Fruit fly (Drosophila melanogaster) Kc167 (cell line): Measurements from ENCODE around the gene Cph.

ENCODE experiments used
- Myc ChIP-seq: fragments of >200 bp; optimal IDR thresholded peaks from 2 replicates; lab custom pipeline; 2017; ENCODE audit warnings: missing external identifiers
- Sin3A ChIP-seq: fragments of >200 bp; optimal IDR thresholded peaks from 2 replicates; lab custom pipeline; 2018; ENCODE audit warnings: missing external identifiers
- h ChIP-seq: fragments of >200 bp; optimal IDR thresholded peaks from 3 replicates; lab custom pipeline; 2018; ENCODE audit warnings: missing external identifiers
- insv ChIP-seq: fragments of >200 bp; optimal IDR thresholded peaks from 3 replicates; lab custom pipeline; 2018; ENCODE audit warnings: missing external identifiers
- psq ChIP-seq: fragments of >200 bp; optimal IDR thresholded peaks from 2 replicates; lab custom pipeline; 2017; ENCODE audit warnings: missing external identifiers
- ttk ChIP-seq: sonication (Bioruptor generic); optimal IDR thresholded peaks from 2 replicates; lab custom pipeline; 2017; ENCODE audit warnings: missing external identifiers

Cph gene

DNA sequence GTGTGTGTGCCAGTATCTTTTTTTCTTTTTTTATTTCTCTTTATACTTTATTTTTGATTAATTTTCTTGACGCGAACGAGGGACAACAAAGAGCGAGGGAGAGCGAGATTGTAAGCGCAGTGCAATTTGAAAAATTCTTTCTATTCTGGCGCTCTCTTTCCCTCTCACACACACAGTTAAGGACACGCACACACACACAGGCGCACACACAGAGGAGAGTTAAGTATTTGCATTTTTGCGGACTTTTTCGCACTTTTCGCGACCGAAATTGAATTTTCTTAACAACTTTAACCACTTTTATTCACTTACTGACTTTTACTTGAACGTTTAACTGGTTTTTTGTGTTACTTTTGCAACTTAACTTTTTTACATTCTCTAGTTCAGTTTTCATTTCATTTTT is 147.9 kb downstream of the Cph start:
- TF ChIP-seq ttk (lab: Kevin White, UChicago), result no peak
- no peak for TF ChIP-seq Myc (lab: Kevin White, UChicago)
- TF ChIP-seq insv (lab: Kevin White, UChicago), result no peak
- TF ChIP-seq Sin3A (lab: Kevin White, UChicago), result no peak
- no peak for TF ChIP-seq h (lab: Kevin White, UChicago)
- no peak for TF ChIP-seq psq (lab: Kevin White, UChicago)

DNA sequence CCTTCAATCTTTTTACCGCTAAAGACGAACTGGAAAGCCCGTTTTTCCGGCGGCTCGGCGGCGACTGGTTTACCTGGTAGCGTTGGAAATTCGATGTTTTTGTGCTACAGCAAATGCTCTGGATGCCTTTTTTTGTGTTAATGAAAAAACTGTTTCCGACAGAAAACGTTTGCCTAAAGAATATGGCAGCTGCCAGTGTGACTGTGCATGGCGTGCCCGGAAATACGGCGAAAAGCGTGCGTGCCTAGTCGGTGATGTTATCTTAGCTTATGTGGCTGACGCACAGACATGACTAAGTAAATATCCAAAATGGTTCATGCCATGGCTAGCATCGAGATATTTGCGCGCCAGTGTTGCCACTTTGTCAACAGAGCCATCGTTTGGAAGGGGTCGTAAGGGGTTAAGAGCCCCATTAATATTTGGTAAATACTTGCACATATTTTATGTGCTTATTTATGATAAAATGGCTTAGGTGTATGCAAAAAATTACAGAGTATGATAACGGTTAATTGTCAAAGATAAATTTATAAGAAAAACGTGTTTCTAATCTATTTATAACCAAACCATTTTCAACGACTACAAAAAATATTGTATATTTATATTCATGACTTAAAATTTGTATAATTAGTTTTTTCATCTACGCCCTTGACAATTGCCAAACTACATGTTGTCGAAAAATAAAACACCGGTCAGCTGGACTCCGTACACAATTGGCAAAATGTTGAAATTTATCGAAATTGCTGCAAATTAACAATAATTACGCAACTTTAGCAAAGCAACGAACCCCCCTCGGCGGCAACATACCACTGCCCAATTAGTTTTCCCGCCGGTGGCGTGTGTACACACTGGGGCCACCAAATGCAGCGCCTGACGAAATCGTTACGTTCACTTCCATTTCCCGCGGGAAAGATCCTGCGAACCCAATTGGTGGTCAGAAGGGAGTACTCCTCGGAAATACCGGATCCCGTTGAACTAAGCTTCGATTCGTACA is 148.8 kb downstream of the Cph start, which contains the start of gene CG2059:
TSS of gene CG2059 (plus strand) at position 364 of the 991 bp plus-strand sequence.
- TF ChIP-seq psq (lab: Kevin White, UChicago) (no peak), ttk (lab: Kevin White, UChicago) (no peak)

DNA sequence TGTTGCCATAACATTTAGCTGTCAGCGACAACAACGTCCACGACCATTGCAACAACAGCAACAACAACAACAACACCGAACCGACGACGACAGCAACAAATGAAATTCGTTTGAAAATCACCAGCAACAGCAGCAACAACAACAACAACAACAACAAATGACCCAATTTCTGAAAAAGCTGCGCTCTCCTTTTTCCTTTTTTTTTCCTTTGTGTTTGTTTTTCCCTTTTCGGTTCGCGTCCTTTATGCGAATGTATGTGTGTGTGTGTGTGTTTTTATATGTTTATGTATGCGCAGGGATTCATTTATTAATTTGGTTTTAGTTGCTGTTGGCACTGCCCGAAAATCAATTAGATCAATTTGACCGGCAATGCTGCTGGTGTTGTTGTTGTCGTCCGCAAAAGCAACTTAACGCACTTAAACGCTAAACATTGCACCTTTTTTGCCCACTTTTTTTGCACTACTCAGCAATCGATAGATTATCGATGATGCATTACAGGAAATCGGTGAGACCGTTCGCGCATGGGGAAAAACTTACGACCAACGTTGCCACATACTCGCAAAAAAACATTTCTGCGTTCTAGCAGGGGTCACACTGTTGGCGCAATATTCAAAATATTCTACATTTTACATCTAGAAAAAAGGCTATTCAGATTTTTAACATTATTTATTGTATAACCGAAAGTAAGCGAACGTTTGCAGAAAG is 153.4 kb downstream of the Cph start, which contains the start of gene unc-119:
TSS of gene unc-119 (minus strand) at position 488 of the 705 bp plus-strand sequence.
- no peak for TF ChIP-seq psq (lab: Kevin White, UChicago)
